Worm (Caenorhabditis elegans) whole organism, L3 larva: Measurements from ENCODE around the gene W09G12.6.

ENCODE experiments used
- R02D3.7 ChIP-seq: fragments of 150-350 bp; optimal IDR thresholded peaks from 2 replicates; lab custom pipeline; 2014; ENCODE audit warnings: missing biosample characterization, missing genetic modification characterization
- ZK546.5 ChIP-seq: sonication (generic microtip); optimal IDR thresholded peaks from 2 replicates; lab custom pipeline; 2017; ENCODE audit warnings: missing biosample characterization, missing genetic modification characterization
- aly-2 ChIP-seq: fragments of 150-350 bp; optimal IDR thresholded peaks from 2 replicates; lab custom pipeline; 2014; ENCODE audit warnings: missing biosample characterization, missing genetic modification characterization
- ama-1 ChIP-seq: fragments of 150-350 bp; optimal IDR thresholded peaks from 2 replicates; lab custom pipeline; 2018
- ceh-16 ChIP-seq: sonication (generic microtip); optimal IDR thresholded peaks from 2 replicates; lab custom pipeline; 2017; ENCODE audit warnings: missing biosample characterization, missing genetic modification characterization
- ceh-28 ChIP-seq: fragments of 150-350 bp; optimal IDR thresholded peaks from 2 replicates; lab custom pipeline; 2014; ENCODE audit warnings: missing biosample characterization, missing genetic modification reagents, missing genetic modification characterization
- ceh-82 ChIP-seq: fragments of 150-350 bp; optimal IDR thresholded peaks from 2 replicates; lab custom pipeline; 2014; ENCODE audit warnings: missing biosample characterization, missing genetic modification characterization
- daf-12 ChIP-seq: fragments of 150-350 bp; optimal IDR thresholded peaks from 2 replicates; lab custom pipeline; 2014; ENCODE audit warnings: missing biosample characterization, missing genetic modification reagents, missing genetic modification characterization
- egl-27 ChIP-seq: sonication (generic microtip); optimal IDR thresholded peaks from 4 replicates; lab custom pipeline; 2017; ENCODE audit warnings: missing biosample characterization, missing genetic modification reagents, missing genetic modification characterization
- egl-5 ChIP-seq: fragments of 150-350 bp; optimal IDR thresholded peaks from 2 replicates; lab custom pipeline; 2017; ENCODE audit warnings: missing biosample characterization, missing genetic modification reagents, missing genetic modification characterization, inconsistent platforms
- elt-1 ChIP-seq: fragments of 150-350 bp; optimal IDR thresholded peaks from 2 replicates; lab custom pipeline; 2014; ENCODE audit warnings: missing biosample characterization, missing genetic modification characterization
- elt-2 ChIP-seq: sonication (generic microtip); optimal IDR thresholded peaks from 2 replicates; lab custom pipeline; 2016; ENCODE audit warnings: missing genetic modification reagents, mild to moderate bottlenecking, missing genetic modification characterization, missing compliant biosample characterization
- elt-3 ChIP-seq, 3 experiments: fragments of 150-350 bp in 1 of 3; sonication (generic microtip) in 2 of 3; optimal IDR thresholded peaks; 2 replicates in 2 of 3; 4 replicates in 1 of 3; lab custom pipeline; 2014 to 2017; ENCODE audit warnings: missing biosample characterization in 3 of 3, missing genetic modification characterization in 3 of 3
- eor-1 ChIP-seq, 2 experiments: fragments of 150-350 bp; optimal IDR thresholded peaks; 2 replicates each; lab custom pipeline; 2014 to 2018; ENCODE audit warnings: missing biosample characterization in 2 of 2, missing genetic modification characterization in 2 of 2
- fkh-10 ChIP-seq: sonication (generic microtip); optimal IDR thresholded peaks from 2 replicates; lab custom pipeline; 2017; ENCODE audit warnings: missing biosample characterization, missing genetic modification reagents, missing genetic modification characterization
- fkh-2 ChIP-seq: fragments of 150-350 bp; optimal IDR thresholded peaks from 2 replicates; lab custom pipeline; 2014; ENCODE audit warnings: missing biosample characterization, missing genetic modification reagents, missing genetic modification characterization
- fos-1 ChIP-seq: fragments of 150-350 bp; optimal IDR thresholded peaks from 2 replicates; lab custom pipeline; 2014; ENCODE audit warnings: missing biosample characterization, missing genetic modification characterization
- hmg-11 ChIP-seq: sonication (generic microtip); optimal IDR thresholded peaks from 2 replicates; lab custom pipeline; 2016; ENCODE audit warnings: missing genetic modification characterization, missing compliant biosample characterization
- jun-1 ChIP-seq: fragments of 150-350 bp; optimal IDR thresholded peaks from 2 replicates; lab custom pipeline; 2014; ENCODE audit warnings: missing biosample characterization, missing genetic modification reagents, missing genetic modification characterization
- lin-15B ChIP-seq: fragments of 150-350 bp; optimal IDR thresholded peaks from 2 replicates; lab custom pipeline; 2014; ENCODE audit warnings: missing biosample characterization, missing genetic modification characterization
- lin-39 ChIP-seq: fragments of 150-350 bp; optimal IDR thresholded peaks from 2 replicates; lab custom pipeline; 2018; ENCODE audit warnings: missing biosample characterization, missing genetic modification reagents, missing genetic modification characterization
- lsy-12 ChIP-seq: sonication (generic microtip); optimal IDR thresholded peaks from 2 replicates; lab custom pipeline; 2016; ENCODE audit warnings: mild to moderate bottlenecking, missing genetic modification characterization, missing compliant biosample characterization
- mdl-1 ChIP-seq: fragments of 150-350 bp; optimal IDR thresholded peaks from 2 replicates; lab custom pipeline; 2014; ENCODE audit warnings: missing biosample characterization, missing genetic modification characterization
- mml-1 ChIP-seq: fragments of 150-350 bp; sonication (generic microtip); optimal IDR thresholded peaks from 3 replicates; lab custom pipeline; 2014; ENCODE audit warnings: missing biosample characterization, missing genetic modification characterization
- nfya-1 ChIP-seq: sonication (generic microtip); optimal IDR thresholded peaks from 2 replicates; lab custom pipeline; 2017; ENCODE audit warnings: missing genetic modification characterization, mild to moderate bottlenecking, missing compliant biosample characterization, antibody characterized with exemption, moderate library complexity; ENCODE audit not compliant: insufficient read depth
- nhr-12 ChIP-seq: fragments of 150-350 bp; optimal IDR thresholded peaks from 2 replicates; lab custom pipeline; 2014; ENCODE audit warnings: missing biosample characterization, missing genetic modification characterization
- nhr-23 ChIP-seq: fragments of 150-350 bp; optimal IDR thresholded peaks from 2 replicates; lab custom pipeline; 2014; ENCODE audit warnings: missing biosample characterization, missing genetic modification reagents, missing genetic modification characterization
- nhr-25 ChIP-seq: sonication (generic microtip); optimal IDR thresholded peaks from 2 replicates; lab custom pipeline; 2017; ENCODE audit warnings: missing biosample characterization, missing genetic modification characterization
- nhr-43 ChIP-seq: sonication (generic microtip); optimal IDR thresholded peaks from 2 replicates; lab custom pipeline; 2016; ENCODE audit warnings: mild to moderate bottlenecking, missing genetic modification characterization, missing compliant biosample characterization; ENCODE audit not compliant: poor library complexity, severe bottlenecking
- nhr-67 ChIP-seq: fragments of 150-350 bp; optimal IDR thresholded peaks from 2 replicates; lab custom pipeline; 2014; ENCODE audit warnings: missing biosample characterization, missing genetic modification characterization
- nhr-76 ChIP-seq: fragments of 150-350 bp; sonication (generic microtip); optimal IDR thresholded peaks from 5 replicates; lab custom pipeline; 2014; ENCODE audit warnings: missing biosample characterization, missing genetic modification characterization
- nhr-77 ChIP-seq: fragments of 150-350 bp; optimal IDR thresholded peaks from 2 replicates; lab custom pipeline; 2014; ENCODE audit warnings: missing biosample characterization, missing genetic modification characterization
- pha-4 ChIP-seq: fragments of 150-350 bp; optimal IDR thresholded peaks from 2 replicates; lab custom pipeline; 2014; ENCODE audit warnings: missing biosample characterization, missing genetic modification reagents, missing genetic modification characterization
- pqm-1 ChIP-seq: fragments of 150-350 bp; optimal IDR thresholded peaks from 2 replicates; lab custom pipeline; 2017; ENCODE audit warnings: missing biosample characterization, missing genetic modification characterization, inconsistent platforms
- sea-2 ChIP-seq: fragments of 150-350 bp; sonication (generic microtip); optimal IDR thresholded peaks from 4 replicates; lab custom pipeline; 2014; ENCODE audit warnings: missing biosample characterization, missing genetic modification reagents, missing genetic modification characterization
- skn-1 ChIP-seq: fragments of 150-350 bp; optimal IDR thresholded peaks from 2 replicates; lab custom pipeline; 2014; ENCODE audit warnings: missing biosample characterization, missing genetic modification characterization
- snpc-4 ChIP-seq: fragments of 150-350 bp; optimal IDR thresholded peaks from 2 replicates; lab custom pipeline; 2014; ENCODE audit warnings: missing biosample characterization, missing genetic modification characterization
- tbx-2 ChIP-seq: sonication (generic microtip); optimal IDR thresholded peaks from 2 replicates; lab custom pipeline; 2016; ENCODE audit warnings: mild to moderate bottlenecking, missing genetic modification characterization, missing compliant biosample characterization
- unc-62 ChIP-seq: fragments of 150-350 bp; sonication (generic microtip); optimal IDR thresholded peaks from 4 replicates; lab custom pipeline; 2014; ENCODE audit warnings: missing biosample characterization, missing genetic modification reagents, missing genetic modification characterization
- zag-1 ChIP-seq: fragments of 150-350 bp; optimal IDR thresholded peaks from 2 replicates; lab custom pipeline; 2014; ENCODE audit warnings: missing biosample characterization, missing genetic modification characterization

W09G12.6 gene

ce11 chrIV:1264928-1265327, 33.2 kb downstream of the W09G12.6 start, which contains the start of gene F38A1.13:
F38A1.13 (plus strand) TSS chrIV:1265228.
- TF ChIP-seq snpc-4 (tag; lab: Kevin White, UChicago), result no peak
- no peak for TF ChIP-seq unc-62 (GFP tag; lab: Kevin White, UChicago)
- no peak for TF ChIP-seq ama-1
- TF ChIP-seq R02D3.7 (tag; lab: Kevin White, UChicago), result no peak
- no peak for TF ChIP-seq ceh-28 (tag; lab: Kevin White, UChicago)
- TF ChIP-seq nhr-23 (tag; lab: Kevin White, UChicago), result no peak
- no peak for TF ChIP-seq nhr-12
- TF ChIP-seq egl-5 (tag; lab: Kevin White, UChicago), result no peak
- no peak for TF ChIP-seq lin-15B (tag; lab: Kevin White, UChicago)
- TF ChIP-seq ceh-82 (tag; lab: Kevin White, UChicago), result no peak
- TF ChIP-seq pqm-1 (tag; lab: Kevin White, UChicago), result no peak
- TF ChIP-seq zag-1, result no peak
- TF ChIP-seq ZK546.5, result no peak
- no peak for TF ChIP-seq fkh-10 (GFP tag; lab: Kevin White, UChicago)
- TF ChIP-seq egl-27, result no peak
- no peak for TF ChIP-seq nhr-25
- TF ChIP-seq jun-1, result no peak
- TF ChIP-seq nhr-43 (tag; lab: Kevin White, UChicago), result no peak

- TF ChIP-seq ceh-16 (tag; lab: Kevin White, UChicago) (no peak), elt-1 (no peak), unc-62 (GFP tag; lab: Kevin White, UChicago) (no peak), fos-1 (tag; lab: Kevin White, UChicago) (no peak), tbx-2 (no peak), R02D3.7 (tag; lab: Kevin White, UChicago) (no peak), nhr-67 (tag; lab: Kevin White, UChicago) (no peak), elt-3 (tag; optimal IDR thresholded peaks at IDR 0.05; lab: Kevin White, UChicago) (no peak), mdl-1 (tag; lab: Kevin White, UChicago) (no peak), nhr-25 (no peak), nhr-77 (tag; lab: Kevin White, UChicago) (no peak), ZK546.5 (no peak), ceh-82 (tag; lab: Kevin White, UChicago) (no peak), egl-5 (tag; lab: Kevin White, UChicago) (no peak), hmg-11 (no peak), lin-15B (tag; lab: Kevin White, UChicago) (no peak), nhr-76 (tag; lab: Kevin White, UChicago) (no peak), aly-2 (no peak), lin-39 (no peak), eor-1 (tag; optimal IDR thresholded peaks at IDR 0.05; lab: Kevin White, UChicago) (no peak), jun-1 (peak; percentile 61), pqm-1 (tag; lab: Kevin White, UChicago) (peak; percentile 78), elt-2 (tag; lab: Kevin White, UChicago) (peak; percentile 97), mml-1 (tag; lab: Kevin White, UChicago) (no peak), pha-4 (tag; lab: Kevin White, UChicago) (peak; percentile 24), nhr-43 (tag; lab: Kevin White, UChicago) (no peak), lsy-12 (no peak), zag-1 (no peak), egl-27 (no peak), snpc-4 (tag; lab: Kevin White, UChicago) (no peak), daf-12 (tag; lab: Kevin White, UChicago) (no peak)
Measured at ce11 chrIV:1266138-1266537, 34.4 kb downstream of the W09G12.6 start.

ce11 chrIV:1266724-1267123, 35.0 kb downstream of the W09G12.6 start, which contains the start of gene clec-170:
clec-170 (plus strand) TSS chrIV:1266866.
- TF ChIP-seq pqm-1 (tag; lab: Kevin White, UChicago) (peak; percentile 12), lsy-12 (no peak), elt-2 (tag; lab: Kevin White, UChicago) (peak; percentile 81)

ce11 chrIV:1274583-1274982, 42.9 kb downstream of the W09G12.6 start, which contains the start of gene C09E9.1:
C09E9.1 (plus strand) TSS chrIV:1274868.
- peak; percentile 63 for TF ChIP-seq lin-39
- TF ChIP-seq elt-2 (tag; lab: Kevin White, UChicago), result peak; percentile 72
- no peak for TF ChIP-seq egl-27
- TF ChIP-seq skn-1 (tag; lab: Kevin White, UChicago), result peak; percentile 42
- TF ChIP-seq elt-3 (tag; optimal IDR thresholded peaks at IDR 0.05; lab: Kevin White, UChicago), result no peak
- TF ChIP-seq nhr-25, result peak; percentile 14
- TF ChIP-seq snpc-4 (tag; lab: Kevin White, UChicago), result peak; percentile 15
- no peak for TF ChIP-seq fkh-2 (tag; lab: Kevin White, UChicago)
- no peak for TF ChIP-seq ama-1
- TF ChIP-seq nfya-1 (tag; lab: Kevin White, UChicago), result peak; percentile 79
- TF ChIP-seq ceh-28 (tag; lab: Kevin White, UChicago), result peak; percentile 61
- no peak for TF ChIP-seq fos-1 (tag; lab: Kevin White, UChicago)
- no peak for TF ChIP-seq sea-2 (GFP tag; lab: Kevin White, UChicago)
- TF ChIP-seq zag-1, result no peak
- peak; percentile 97 for TF ChIP-seq mdl-1 (tag; lab: Kevin White, UChicago)
- TF ChIP-seq nhr-12, result no peak
- TF ChIP-seq tbx-2, result no peak
- no peak for TF ChIP-seq nhr-76 (tag; lab: Kevin White, UChicago)
- TF ChIP-seq nhr-77 (tag; lab: Kevin White, UChicago), result no peak
- TF ChIP-seq jun-1, result peak; percentile 62
- no peak for TF ChIP-seq pqm-1 (tag; lab: Kevin White, UChicago)
- TF ChIP-seq nhr-23 (tag; lab: Kevin White, UChicago), result peak; percentile 6
- no peak for TF ChIP-seq nhr-43 (tag; lab: Kevin White, UChicago)
- peak; percentile 39 for TF ChIP-seq pha-4 (tag; lab: Kevin White, UChicago)
- peak; percentile 88 for TF ChIP-seq lin-15B (tag; lab: Kevin White, UChicago)
- no peak for TF ChIP-seq ZK546.5
- TF ChIP-seq hmg-11, result peak; percentile 80
- TF ChIP-seq fkh-10 (GFP tag; lab: Kevin White, UChicago), result peak; percentile 8
- TF ChIP-seq ceh-16 (tag; lab: Kevin White, UChicago), result no peak
